Worm (Caenorhabditis elegans): ENCODE measurements around the gene clec-123.

- TF ChIP-seq ztf-23 (GFP tag; IDR thresholded peaks at IDR 0.05), result no peak
- no peak for TF ChIP-seq ztf-29 (GFP tag; IDR thresholded peaks at IDR 0.05)
- no peak for TF ChIP-seq flt-1 (GFP tag; IDR thresholded peaks at IDR 0.05)
- no peak for TF ChIP-seq klf-2 (GFP tag; conservative IDR thresholded peaks at IDR 0.05)
- no peak for TF ChIP-seq med-1 (GFP tag; optimal IDR thresholded peaks at IDR 0.05; ENCODE audit: insufficient read depth)
- TF ChIP-seq tab-1 (GFP tag; IDR thresholded peaks at IDR 0.05), result no peak
These were observed 48.9 kb upstream of the clec-123 start for ce11 chrII:3065086-3065485.
